Worm (Caenorhabditis elegans) whole organism, young adult: ENCODE measurements around the gene ZK673.11.

Experiments
- F57A8.1 ChIP-seq: fragments of 200-800 bp; sonication (Bioruptor generic); optimal IDR thresholded peaks from 2 replicates; lab custom pipeline; 2018; ENCODE audit warnings: mild to moderate bottlenecking, missing genetic modification characterization, moderate library complexity, missing compliant biosample characterization
- Y53G8AR.9 ChIP-seq: fragments of 200-800 bp; sonication (Bioruptor generic); conservative IDR thresholded peaks from 2 replicates; pipeline ENCODE4 v1.3.6; 2022; ENCODE audit warnings: missing genetic modification reagents, missing genetic modification characterization, missing compliant biosample characterization
- ama-1 ChIP-seq, 3 experiments: fragments of 150-350 bp in 1 of 3; sonication (generic microtip) in 2 of 3; optimal IDR thresholded peaks; 2 replicates each; lab custom pipeline; 2014 to 2018; ENCODE audit warnings: missing biosample characterization in 2 of 3, missing genetic modification characterization in 2 of 3, missing genetic modification reagents in 2 of 3
- aptf-3 ChIP-seq: fragments of 200-800 bp; sonication (Bioruptor generic); IDR thresholded peaks from 2 replicates; pipeline ENCODE4 v1.3.6; 2022; ENCODE audit warnings: missing genetic modification characterization, missing compliant biosample characterization
- attf-3 ChIP-seq: fragments of 200-800 bp; sonication (Bioruptor generic); conservative IDR thresholded peaks from 2 replicates; pipeline ENCODE4 v1.3.6; 2022; ENCODE audit warnings: missing genetic modification reagents, missing genetic modification characterization, missing compliant biosample characterization
- die-1 ChIP-seq: sonication (generic microtip); optimal IDR thresholded peaks from 2 replicates; lab custom pipeline; 2016; ENCODE audit warnings: missing genotype, mild to moderate bottlenecking, missing genetic modification characterization, missing compliant biosample characterization
- gei-17 ChIP-seq: fragments of 200-800 bp; sonication (Bioruptor generic); optimal IDR thresholded peaks from 2 replicates; lab custom pipeline; 2018; ENCODE audit warnings: mild to moderate bottlenecking, missing genetic modification characterization, missing compliant biosample characterization
- unc-62 ChIP-seq: fragments of 150-350 bp; optimal IDR thresholded peaks from 2 replicates; lab custom pipeline; 2014; ENCODE audit warnings: missing biosample characterization, missing genetic modification reagents, missing genetic modification characterization

ce11 chrII:10456979-10457378, at the start of gene ZK673.11:
- TF ChIP-seq F57A8.1 (GFP tag; lab: Kevin White, UChicago) = no peak
- no peak for TF ChIP-seq Y53G8AR.9 (GFP tag; lab: Robert Waterston, UW)
- TF ChIP-seq unc-62 (GFP tag; lab: Kevin White, UChicago) = no peak
- TF ChIP-seq ama-1 (optimal IDR thresholded peaks at IDR 0.05; lab: Kevin White, UChicago) = no peak
- no peak for TF ChIP-seq ama-1 (GFP tag; optimal IDR thresholded peaks at IDR 0.05; lab: Kevin White, UChicago)
- no peak for TF ChIP-seq gei-17 (GFP tag; lab: Kevin White, UChicago)
- no peak for TF ChIP-seq attf-3 (GFP tag; lab: Robert Waterston, UW)
- no peak for TF ChIP-seq die-1 (tag; lab: Kevin White, UChicago)
- no peak for TF ChIP-seq aptf-3
